Worm (Caenorhabditis elegans) whole organism, L4/young adult: ENCODE results near the gene F53E10.1.

Source experiments
- W03F9.2 ChIP-seq: fragments of 150-350 bp; optimal IDR thresholded peaks from 2 replicates; lab custom pipeline; 2014; ENCODE audit warnings: missing biosample characterization, missing genetic modification characterization
- dao-5 ChIP-seq: sonication (generic microtip); optimal IDR thresholded peaks from 2 replicates; lab custom pipeline; 2016; ENCODE audit warnings: missing genotype, missing genetic modification characterization, moderate library complexity, missing compliant biosample characterization
- him-1 ChIP-seq: sonication (generic microtip); optimal IDR thresholded peaks from 2 replicates; lab custom pipeline; 2016; ENCODE audit warnings: missing genotype, missing genetic modification reagents, missing genetic modification characterization, missing compliant biosample characterization

DNA sequence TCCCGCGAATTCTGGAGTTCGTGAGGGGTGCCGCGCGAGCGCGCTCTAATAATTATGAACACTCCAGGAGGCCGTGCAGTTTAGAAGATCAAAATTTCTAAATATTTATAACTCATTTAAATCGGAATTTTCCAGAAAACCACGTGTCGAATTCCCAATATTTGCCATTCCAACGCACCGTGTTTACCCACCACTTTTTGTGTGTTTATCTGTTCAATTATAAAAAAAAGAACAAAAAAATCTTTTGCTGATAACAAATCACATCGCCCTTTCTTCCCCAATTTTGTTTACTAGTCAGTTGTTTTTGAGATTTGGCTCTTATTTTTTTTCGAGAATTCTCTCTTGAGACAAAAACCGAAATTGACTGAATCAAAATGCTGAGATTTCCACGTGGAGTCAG lies 41.0 kb downstream of the F53E10.1 start:
- TF ChIP-seq W03F9.2 (tag; lab: Kevin White, UChicago) = no peak
- TF ChIP-seq him-1 (tag; lab: Kevin White, UChicago) = no peak
- no peak for TF ChIP-seq dao-5
